Fruit fly (Drosophila melanogaster) whole organism, embryonic: ENCODE results near the gene capu.

Experiments used
- Bgb ChIP-seq: fragments of 200-800 bp; sonication (Bioruptor generic); IDR thresholded peaks from 2 replicates; pipeline ENCODE4 v1.3.6; 2022; ENCODE audit warnings: missing biosample characterization, missing genetic modification characterization; ENCODE audit not compliant: partially characterized antibody
- CG10267 ChIP-seq: fragments of 200-800 bp; sonication (Bioruptor generic); optimal IDR thresholded peaks from 2 replicates; lab custom pipeline; 2018; ENCODE audit warnings: missing biosample characterization, mild to moderate bottlenecking, missing genetic modification characterization, moderate library complexity
- CG10654 ChIP-seq: fragments of 200-800 bp; sonication (Bioruptor generic); optimal IDR thresholded peaks from 2 replicates; lab custom pipeline; 2016; ENCODE audit warnings: missing biosample characterization, missing genetic modification characterization
- CG12104 ChIP-seq: fragments of 200-800 bp; sonication (Bioruptor generic); optimal IDR thresholded peaks from 3 replicates; lab custom pipeline; 2016; ENCODE audit warnings: missing biosample characterization, missing genetic modification characterization
- CG13424 ChIP-seq: fragments of 200-800 bp; sonication (Bioruptor generic); optimal IDR thresholded peaks from 2 replicates; lab custom pipeline; 2019; ENCODE audit warnings: missing biosample characterization, mild to moderate bottlenecking, missing genetic modification characterization, moderate library complexity
- CG1529 ChIP-seq: fragments of 200-800 bp; sonication (Bioruptor generic); optimal IDR thresholded peaks from 3 replicates; lab custom pipeline; 2018; ENCODE audit warnings: missing biosample characterization, missing genetic modification characterization
- CG17328 ChIP-seq: fragments of 200-800 bp; sonication (Bioruptor generic); IDR thresholded peaks from 2 replicates; pipeline ENCODE4 v1.3.6; 2022; ENCODE audit warnings: missing biosample characterization, missing genetic modification characterization
- CG18011 ChIP-seq: fragments of 200-800 bp; sonication (Bioruptor generic); optimal IDR thresholded peaks from 2 replicates; lab custom pipeline; 2017; ENCODE audit warnings: missing biosample characterization, missing genetic modification characterization, mild to moderate bottlenecking, moderate library complexity, missing genotype
- CG30431 ChIP-seq: fragments of 200-800 bp; sonication (Bioruptor generic); optimal IDR thresholded peaks from 2 replicates; lab custom pipeline; 2017; ENCODE audit warnings: missing biosample characterization, missing genetic modification characterization
- CG32767 ChIP-seq: fragments of 200-800 bp; sonication (Bioruptor generic); IDR thresholded peaks from 2 replicates; pipeline ENCODE4 v1.3.6; 2022; ENCODE audit warnings: missing biosample characterization, missing genetic modification characterization
- CG33557 ChIP-seq: fragments of 200-800 bp; sonication (Bioruptor generic); optimal IDR thresholded peaks from 2 replicates; lab custom pipeline; 2019; ENCODE audit warnings: missing biosample characterization, mild to moderate bottlenecking, missing genetic modification characterization, moderate library complexity
- CG3847 ChIP-seq: fragments of 200-800 bp; sonication (Bioruptor generic); IDR thresholded peaks from 2 replicates; pipeline ENCODE4 v1.3.6; 2022; ENCODE audit warnings: missing biosample characterization, missing genetic modification characterization
- CG4854 ChIP-seq: fragments of 200-800 bp; sonication (Bioruptor generic); optimal IDR thresholded peaks from 2 replicates; lab custom pipeline; 2016; ENCODE audit warnings: missing biosample characterization, missing genetic modification characterization, inconsistent platforms
- CG6791 ChIP-seq: fragments of 200-800 bp; sonication (Bioruptor generic); IDR thresholded peaks from 3 replicates; pipeline ENCODE4 v1.3.6; 2022; ENCODE audit warnings: missing biosample characterization, missing genetic modification characterization; ENCODE audit not compliant: partially characterized antibody
- CG7786 ChIP-seq: fragments of 200-800 bp; sonication (Bioruptor generic); optimal IDR thresholded peaks from 2 replicates; lab custom pipeline; 2016; ENCODE audit warnings: missing biosample characterization, missing genetic modification characterization
- CG7928 ChIP-seq: fragments of 200-800 bp; sonication (Bioruptor generic); optimal IDR thresholded peaks from 2 replicates; lab custom pipeline; 2017; ENCODE audit warnings: missing biosample characterization, mild to moderate bottlenecking, missing genetic modification characterization
- CG8944 ChIP-seq: fragments of 200-800 bp; sonication (Bioruptor generic); optimal IDR thresholded peaks from 3 replicates; lab custom pipeline; 2016; ENCODE audit warnings: missing biosample characterization, missing genetic modification characterization
- CkIIα-i1 ChIP-seq: fragments of 200-800 bp; sonication (Bioruptor generic); IDR thresholded peaks from 2 replicates; pipeline ENCODE4 v1.3.6; 2022; ENCODE audit warnings: missing biosample characterization, missing genetic modification characterization
- Dip3 ChIP-seq: fragments of 200-800 bp; sonication (Bioruptor generic); optimal IDR thresholded peaks from 3 replicates; lab custom pipeline; 2016; ENCODE audit warnings: missing biosample characterization, missing genetic modification characterization
- Gsc ChIP-seq: fragments of 200-800 bp; sonication (Bioruptor generic); IDR thresholded peaks from 2 replicates; pipeline ENCODE4 v1.3.6; 2022; ENCODE audit warnings: missing biosample characterization, missing genetic modification characterization
- HLH54F ChIP-seq: fragments of 200-800 bp; sonication (Bioruptor generic); optimal IDR thresholded peaks from 3 replicates; lab custom pipeline; 2016; ENCODE audit warnings: missing biosample characterization, missing genetic modification characterization
- Mes4 ChIP-seq: fragments of 200-800 bp; sonication (Bioruptor generic); optimal IDR thresholded peaks from 2 replicates; lab custom pipeline; 2016; ENCODE audit warnings: missing biosample characterization, missing genetic modification characterization
- Pdp1 ChIP-seq, 2 experiments: fragments of 200-800 bp; sonication (Bioruptor generic); optimal IDR thresholded peaks; 3 replicates each; lab custom pipeline; 2016; ENCODE audit warnings: missing biosample characterization in 2 of 2, missing genetic modification characterization in 2 of 2, mild to moderate bottlenecking in 1 of 2, moderate library complexity in 1 of 2
- Rfx ChIP-seq: fragments of 200-800 bp; sonication (Bioruptor generic); IDR thresholded peaks from 2 replicates; pipeline ENCODE4 v1.3.6; 2022; ENCODE audit warnings: missing biosample characterization, missing genetic modification characterization
- Six4 ChIP-seq: fragments of 200-800 bp; sonication (Bioruptor generic); optimal IDR thresholded peaks from 2 replicates; lab custom pipeline; 2016; ENCODE audit warnings: missing biosample characterization, missing genetic modification characterization
- TFAM ChIP-seq: fragments of 200-800 bp; sonication (Bioruptor generic); optimal IDR thresholded peaks from 2 replicates; lab custom pipeline; 2017; ENCODE audit warnings: missing biosample characterization, missing genetic modification characterization, inconsistent platforms
- Taf1 ChIP-seq: fragments of 200-800 bp; sonication (Bioruptor generic); IDR thresholded peaks from 2 replicates; pipeline ENCODE4 v1.3.6; 2022; ENCODE audit warnings: missing biosample characterization, missing genetic modification characterization
- ap ChIP-seq: fragments of 200-800 bp; sonication (Bioruptor generic); IDR thresholded peaks from 2 replicates; pipeline ENCODE4 v1.3.6; 2022; ENCODE audit warnings: missing biosample characterization, missing genetic modification characterization
- bsh ChIP-seq, 2 experiments: fragments of 200-800 bp; sonication (Bioruptor generic); optimal IDR thresholded peaks; 2 replicates each; lab custom pipeline; 2017 to 2018; ENCODE audit warnings: mild to moderate bottlenecking in 2 of 2, missing biosample characterization in 2 of 2, missing genetic modification characterization in 2 of 2, moderate library complexity in 1 of 2
- cato ChIP-seq: fragments of 200-800 bp; sonication (Bioruptor generic); optimal IDR thresholded peaks from 2 replicates; lab custom pipeline; 2016; ENCODE audit warnings: missing biosample characterization, missing genetic modification characterization, borderline replicate concordance
- chif ChIP-seq, 2 experiments: fragments of 200-800 bp; sonication (Bioruptor generic); optimal IDR thresholded peaks; 3 replicates each; lab custom pipeline; 2016; ENCODE audit warnings: missing biosample characterization in 2 of 2, missing genetic modification characterization in 2 of 2
- chn ChIP-seq: fragments of 200-800 bp; sonication (Bioruptor generic); optimal IDR thresholded peaks from 2 replicates; lab custom pipeline; 2016; ENCODE audit warnings: missing biosample characterization, missing genetic modification characterization
- dan ChIP-seq: fragments of 200-800 bp; sonication (Bioruptor generic); IDR thresholded peaks from 2 replicates; pipeline ENCODE4 v1.3.6; 2022; ENCODE audit warnings: missing biosample characterization, missing genetic modification characterization
- exex ChIP-seq: fragments of 200-800 bp; sonication (Bioruptor generic); optimal IDR thresholded peaks from 4 replicates; lab custom pipeline; 2018; ENCODE audit warnings: missing biosample characterization, mild to moderate bottlenecking, missing genetic modification characterization, moderate library complexity
- grau ChIP-seq: fragments of 200-800 bp; optimal IDR thresholded peaks from 3 replicates; lab custom pipeline; 2019; ENCODE audit warnings: missing biosample characterization, mild to moderate bottlenecking, missing genetic modification characterization, moderate library complexity
- grn ChIP-seq: fragments of 200-800 bp; sonication (Bioruptor generic); optimal IDR thresholded peaks from 3 replicates; lab custom pipeline; 2017; ENCODE audit warnings: missing biosample characterization, missing genetic modification characterization
- inv ChIP-seq: fragments of 200-800 bp; sonication (Bioruptor generic); IDR thresholded peaks from 2 replicates; pipeline ENCODE4 v1.3.6; 2022; ENCODE audit warnings: missing biosample characterization, missing genetic modification characterization; ENCODE audit not compliant: partially characterized antibody
- jing ChIP-seq: fragments of 200-800 bp; sonication (Bioruptor generic); optimal IDR thresholded peaks from 2 replicates; lab custom pipeline; 2018; ENCODE audit warnings: missing biosample characterization, mild to moderate bottlenecking, missing genetic modification characterization
- lilli ChIP-seq: fragments of 200-800 bp; sonication (Bioruptor generic); optimal IDR thresholded peaks from 3 replicates; lab custom pipeline; 2016; ENCODE audit warnings: missing biosample characterization, missing genetic modification characterization
- mld ChIP-seq: fragments of 200-800 bp; sonication (Bioruptor generic); IDR thresholded peaks from 3 replicates; pipeline ENCODE4 v1.3.6; 2022; ENCODE audit warnings: missing biosample characterization, missing genetic modification characterization; ENCODE audit not compliant: partially characterized antibody
- pfk ChIP-seq: fragments of 200-800 bp; sonication (Bioruptor generic); optimal IDR thresholded peaks from 2 replicates; lab custom pipeline; 2018; ENCODE audit warnings: missing biosample characterization, mild to moderate bottlenecking, missing genetic modification characterization, moderate library complexity
- pita ChIP-seq: fragments of 200-800 bp; sonication (Bioruptor generic); optimal IDR thresholded peaks from 2 replicates; lab custom pipeline; 2017; ENCODE audit warnings: missing biosample characterization, mild to moderate bottlenecking, missing genetic modification characterization
- pnt ChIP-seq: fragments of 200-800 bp; sonication (Bioruptor generic); optimal IDR thresholded peaks from 3 replicates; lab custom pipeline; 2016; ENCODE audit warnings: missing biosample characterization, missing genetic modification characterization
- pros ChIP-seq: fragments of 200-800 bp; sonication (Bioruptor generic); optimal IDR thresholded peaks from 3 replicates; lab custom pipeline; 2019; ENCODE audit warnings: missing biosample characterization, mild to moderate bottlenecking, missing genetic modification characterization, moderate library complexity
- salm ChIP-seq: fragments of 200-800 bp; sonication (Bioruptor generic); optimal IDR thresholded peaks from 2 replicates; lab custom pipeline; 2018; ENCODE audit warnings: missing biosample characterization, mild to moderate bottlenecking, missing genetic modification characterization
- sc ChIP-seq, 3 experiments: fragments of >200 bp in 2 of 3; fragments of 200-800 bp in 1 of 3; sonication (Bioruptor generic) in 1 of 3; optimal IDR thresholded peaks; 2 replicates in 2 of 3; 3 replicates in 1 of 3; lab custom pipeline; 2017; ENCODE audit warnings: mild to moderate bottlenecking in 1 of 3, missing biosample characterization in 1 of 3, missing genetic modification characterization in 1 of 3, missing genetic modification reagents in 1 of 3
- sna ChIP-seq: fragments of 200-800 bp; sonication (Bioruptor generic); IDR thresholded peaks from 2 replicates; pipeline ENCODE4 v1.3.6; 2022; ENCODE audit warnings: missing biosample characterization, missing genetic modification characterization; ENCODE audit not compliant: partially characterized antibody
- ssp ChIP-seq: fragments of 200-800 bp; sonication (Bioruptor generic); IDR thresholded peaks from 2 replicates; pipeline ENCODE4 v1.3.6; 2022; ENCODE audit warnings: missing biosample characterization, missing genetic modification characterization
- wdn ChIP-seq: fragments of 200-800 bp; sonication (Bioruptor generic); IDR thresholded peaks from 2 replicates; pipeline ENCODE4 v1.3.6; 2022; ENCODE audit warnings: missing biosample characterization, missing genetic modification characterization
- zen ChIP-seq: fragments of 200-800 bp; sonication (Bioruptor generic); optimal IDR thresholded peaks from 3 replicates; lab custom pipeline; 2018; ENCODE audit warnings: missing biosample characterization, mild to moderate bottlenecking, missing genetic modification characterization, moderate library complexity

Gene capu

DNA sequence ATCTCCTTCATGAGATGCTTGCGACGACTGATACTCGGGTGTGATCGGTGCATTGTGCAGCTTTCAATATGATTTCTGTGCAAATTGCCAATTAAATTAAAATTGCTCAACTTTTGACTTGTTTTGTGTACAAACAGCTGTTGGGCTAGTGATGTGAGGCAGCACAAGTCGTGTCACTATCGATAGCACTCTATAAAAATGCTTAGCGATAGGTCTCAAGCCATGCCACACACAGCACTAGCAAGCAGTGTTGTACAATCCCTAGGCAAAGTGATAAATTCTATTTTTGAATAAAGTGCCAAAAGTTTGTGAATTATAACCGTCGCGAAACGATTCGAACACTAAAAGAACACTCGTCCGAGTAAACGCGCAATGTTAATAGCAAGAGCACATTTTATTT, 30.4 kb downstream of the capu start, which contains the start of gene CG31957 (continued):
- TF ChIP-seq CG10654 (GFP tag; lab: Kevin White, UChicago) (no peak), sna (GFP tag; lab: Robert Waterston, UW) (peak; percentile 85), CG33557 (no peak), pnt (GFP tag; lab: Kevin White, UChicago) (peak; percentile 29), HLH54F (peak; percentile 54), CG7786 (GFP tag; lab: Kevin White, UChicago) (peak; percentile 80), CG32767 (GFP tag; lab: Robert Waterston, UW) (no peak), CG8944 (GFP tag; lab: Kevin White, UChicago) (peak; percentile 62), Six4 (GFP tag; lab: Kevin White, UChicago) (no peak), pfk (no peak), Taf1 (GFP tag; lab: Robert Waterston, UW) (no peak), Dip3 (GFP tag; lab: Kevin White, UChicago) (peak; percentile 48), CG12104 (no peak), CG3847 (GFP tag; lab: Robert Waterston, UW) (peak; percentile 86), Rfx (GFP tag; lab: Robert Waterston, UW) (peak; percentile 85), chn (GFP tag; lab: Kevin White, UChicago) (peak; percentile 75), CG6791 (GFP tag; lab: Robert Waterston, UW) (peak; percentile 90), dan (GFP tag; lab: Robert Waterston, UW) (no peak), CG4854 (GFP tag; lab: Kevin White, UChicago) (peak; percentile 27), CG7928 (GFP tag; lab: Kevin White, UChicago) (no peak), lilli (GFP tag; lab: Kevin White, UChicago) (peak; percentile 75), grau (tag; lab: Kevin White, UChicago) (peak; percentile 23), wdn (GFP tag; lab: Robert Waterston, UW) (peak; percentile 51), grn (GFP tag; lab: Kevin White, UChicago) (no peak), sc (optimal IDR thresholded peaks at IDR 0.05; lab: Kevin White, UChicago) (no peak), sc (GFP tag; optimal IDR thresholded peaks at IDR 0.05; lab: Kevin White, UChicago) (no peak), chif (GFP tag; optimal IDR thresholded peaks at IDR 0.05; lab: Kevin White, UChicago) (peak; percentile 58 to 65), zen (tag; lab: Kevin White, UChicago) (peak; percentile 21), Pdp1 (GFP tag; optimal IDR thresholded peaks at IDR 0.05; lab: Kevin White, UChicago) (peak in 1 of 2 experiments; percentile 36), ssp (GFP tag; lab: Robert Waterston, UW) (peak; percentile 38; the same call in 1 of the 2 replicates), Mes4 (GFP tag; lab: Kevin White, UChicago) (no peak), Gsc (no peak), bsh (GFP tag; optimal IDR thresholded peaks at IDR 0.05; lab: Kevin White, UChicago) (peak in 1 of 2 experiments; percentile 21), pros (GFP tag; lab: Kevin White, UChicago) (no peak), pita (GFP tag; lab: Kevin White, UChicago) (no peak), CG1529 (GFP tag; lab: Kevin White, UChicago) (no peak), inv (peak; percentile 92), cato (GFP tag; lab: Kevin White, UChicago) (no peak), mld (peak; percentile 71), CG30431 (GFP tag; lab: Kevin White, UChicago) (no peak), exex (no peak), CkIIα-i1 (no peak), salm (tag; lab: Kevin White, UChicago) (no peak), ap (GFP tag; lab: Robert Waterston, UW) (no peak), CG10267 (tag; lab: Kevin White, UChicago) (peak; percentile 95), jing (GFP tag; lab: Kevin White, UChicago) (no peak), CG18011 (GFP tag; lab: Kevin White, UChicago) (peak; percentile 21), CG17328 (GFP tag; lab: Robert Waterston, UW) (no peak; the same call in none of the 2 replicates), TFAM (GFP tag; lab: Kevin White, UChicago) (no peak), Bgb (GFP tag; lab: Robert Waterston, UW) (peak; percentile 94), CG13424 (tag; lab: Kevin White, UChicago) (no peak)
